Fruit fly (Drosophila melanogaster) whole organism, prepupa: ENCODE data around the gene CG10561.

Experiments used
- Blimp-1 ChIP-seq: fragments of 200-800 bp; sonication (Bioruptor generic); optimal IDR thresholded peaks from 3 replicates; lab custom pipeline; 2017; ENCODE audit warnings: missing biosample characterization, missing genetic modification characterization, mild to moderate bottlenecking, moderate library complexity, missing genetic modification reagents
- CG10669 ChIP-seq: fragments of 200-800 bp; sonication (Bioruptor generic); optimal IDR thresholded peaks from 3 replicates; lab custom pipeline; 2018; ENCODE audit warnings: missing biosample characterization, mild to moderate bottlenecking, missing genetic modification characterization, moderate library complexity
- CG11294 ChIP-seq: fragments of 200-800 bp; sonication (Bioruptor generic); IDR thresholded peaks from 2 replicates; pipeline ENCODE4 v1.3.6; 2022; ENCODE audit warnings: missing biosample characterization, missing genetic modification characterization
- CG11762 ChIP-seq: fragments of 200-800 bp; sonication (Bioruptor generic); optimal IDR thresholded peaks from 3 replicates; lab custom pipeline; 2016; ENCODE audit warnings: missing biosample characterization, missing genetic modification characterization; ENCODE audit not compliant: insufficient read depth
- CG11902 ChIP-seq: fragments of 200-800 bp; sonication (Bioruptor generic); optimal IDR thresholded peaks from 3 replicates; lab custom pipeline; 2016; ENCODE audit warnings: missing biosample characterization, missing genetic modification characterization
- CG1621 ChIP-seq: fragments of 200-800 bp; sonication (Bioruptor generic); optimal IDR thresholded peaks from 3 replicates; lab custom pipeline; 2018; ENCODE audit warnings: missing biosample characterization, mild to moderate bottlenecking, missing genetic modification characterization
- CG16779 ChIP-seq: fragments of 200-800 bp; sonication (Bioruptor generic); optimal IDR thresholded peaks from 3 replicates; lab custom pipeline; 2017; ENCODE audit warnings: missing biosample characterization, mild to moderate bottlenecking, missing genetic modification characterization
- CG3032 ChIP-seq: fragments of 200-800 bp; optimal IDR thresholded peaks from 2 replicates; lab custom pipeline; 2019; ENCODE audit warnings: missing biosample characterization, mild to moderate bottlenecking, missing genetic modification characterization, moderate library complexity
- CG31627 ChIP-seq: fragments of 200-800 bp; sonication (Bioruptor generic); optimal IDR thresholded peaks from 3 replicates; lab custom pipeline; 2016; ENCODE audit warnings: missing biosample characterization, missing genetic modification characterization
- CG32006 ChIP-seq: fragments of 200-800 bp; sonication (Bioruptor generic); optimal IDR thresholded peaks from 3 replicates; lab custom pipeline; 2017; ENCODE audit warnings: missing biosample characterization, mild to moderate bottlenecking, missing genetic modification characterization
- CG34406 ChIP-seq: fragments of 200-800 bp; sonication (Bioruptor generic); optimal IDR thresholded peaks from 3 replicates; lab custom pipeline; 2016; ENCODE audit warnings: missing biosample characterization, missing genetic modification characterization
- CG4318 ChIP-seq: fragments of 200-800 bp; sonication (Bioruptor generic); optimal IDR thresholded peaks from 3 replicates; lab custom pipeline; 2017; ENCODE audit warnings: missing biosample characterization, mild to moderate bottlenecking, missing genetic modification characterization
- CG6163 ChIP-seq: fragments of 200-800 bp; sonication (Bioruptor generic); IDR thresholded peaks from 3 replicates; pipeline ENCODE4 v1.3.6; 2022; ENCODE audit warnings: missing biosample characterization, missing genetic modification characterization
- CG6276 ChIP-seq: fragments of 200-800 bp; sonication (Bioruptor generic); optimal IDR thresholded peaks from 2 replicates; lab custom pipeline; 2017; ENCODE audit warnings: missing biosample characterization, mild to moderate bottlenecking, missing genetic modification characterization
- CG6792 ChIP-seq: fragments of 200-800 bp; sonication (Bioruptor generic); optimal IDR thresholded peaks from 3 replicates; lab custom pipeline; 2016; ENCODE audit warnings: missing biosample characterization, missing genetic modification characterization
- CG8119 ChIP-seq: fragments of 200-800 bp; sonication (Bioruptor generic); IDR thresholded peaks from 3 replicates; pipeline ENCODE4 v1.3.6; 2022; ENCODE audit warnings: missing biosample characterization, missing genetic modification characterization
- CG8319 ChIP-seq: fragments of 200-800 bp; sonication (Bioruptor generic); optimal IDR thresholded peaks from 3 replicates; lab custom pipeline; 2016; ENCODE audit warnings: missing biosample characterization, missing genetic modification characterization
- Eip75B ChIP-seq: fragments of 200-800 bp; sonication (Bioruptor generic); optimal IDR thresholded peaks from 3 replicates; lab custom pipeline; 2016; ENCODE audit warnings: missing biosample characterization, missing genetic modification characterization
- Eip78C ChIP-seq: fragments of 200-800 bp; sonication (Bioruptor generic); peaks from one replicate; lab custom pipeline; 2016; ENCODE audit warnings: missing biosample characterization, missing genetic modification characterization
- Eip93F ChIP-seq: fragments of 200-800 bp; sonication (Bioruptor generic); optimal IDR thresholded peaks from 2 replicates; lab custom pipeline; 2016; ENCODE audit warnings: missing biosample characterization, mild to moderate bottlenecking, missing genetic modification characterization
- Ets96B ChIP-seq: fragments of 200-800 bp; optimal IDR thresholded peaks from 2 replicates; lab custom pipeline; 2019; ENCODE audit warnings: missing biosample characterization, mild to moderate bottlenecking, missing genetic modification characterization, moderate library complexity
- Hr38 ChIP-seq: sonication (Bioruptor generic); optimal IDR thresholded peaks from 2 replicates; lab custom pipeline; 2016; ENCODE audit warnings: missing biosample characterization, missing genetic modification characterization
- Hr39 ChIP-seq: fragments of 200-800 bp; sonication (Bioruptor generic); optimal IDR thresholded peaks from 2 replicates; lab custom pipeline; 2016; ENCODE audit warnings: missing biosample characterization, missing genetic modification characterization
- Hr4 ChIP-seq: fragments of 200-800 bp; sonication (Bioruptor generic); optimal IDR thresholded peaks from 3 replicates; lab custom pipeline; 2016; ENCODE audit warnings: missing biosample characterization, missing genetic modification characterization
- Lpt ChIP-seq: fragments of 200-800 bp; sonication (Bioruptor generic); optimal IDR thresholded peaks from 3 replicates; lab custom pipeline; 2016; ENCODE audit warnings: missing biosample characterization, missing genetic modification characterization
- Met ChIP-seq: fragments of 200-800 bp; sonication (Bioruptor generic); optimal IDR thresholded peaks from 3 replicates; lab custom pipeline; 2016; ENCODE audit warnings: missing biosample characterization, missing genetic modification characterization
- Smox ChIP-seq: fragments of 200-800 bp; sonication (Bioruptor generic); optimal IDR thresholded peaks from 3 replicates; lab custom pipeline; 2016; ENCODE audit warnings: missing biosample characterization, missing genetic modification characterization
- Sox102F ChIP-seq: fragments of 200-800 bp; sonication (Bioruptor generic); optimal IDR thresholded peaks from 2 replicates; lab custom pipeline; 2016; ENCODE audit warnings: missing biosample characterization, mild to moderate bottlenecking, missing genetic modification characterization
- Sox14 ChIP-seq: fragments of 200-800 bp; sonication (Bioruptor generic); optimal IDR thresholded peaks from 3 replicates; lab custom pipeline; 2016; ENCODE audit warnings: missing biosample characterization, missing genetic modification characterization
- Sox15 ChIP-seq: fragments of 200-800 bp; sonication (Bioruptor generic); optimal IDR thresholded peaks from 3 replicates; lab custom pipeline; 2016; ENCODE audit warnings: missing biosample characterization, missing genetic modification characterization
- achi ChIP-seq: fragments of 200-800 bp; sonication (Bioruptor generic); optimal IDR thresholded peaks from 3 replicates; lab custom pipeline; 2016; ENCODE audit warnings: missing biosample characterization, missing genetic modification characterization
- dac ChIP-seq: fragments of 200-800 bp; sonication (Bioruptor generic); optimal IDR thresholded peaks from 2 replicates; lab custom pipeline; 2017; ENCODE audit warnings: missing biosample characterization, mild to moderate bottlenecking, missing genetic modification characterization
- dsx ChIP-seq: fragments of 200-800 bp; optimal IDR thresholded peaks from 3 replicates; lab custom pipeline; 2019; ENCODE audit warnings: missing biosample characterization, mild to moderate bottlenecking, missing genetic modification characterization, moderate library complexity; ENCODE audit not compliant: poor library complexity, severe bottlenecking
- eg ChIP-seq: fragments of 200-800 bp; sonication (Bioruptor generic); IDR thresholded peaks from 3 replicates; pipeline ENCODE4 v1.3.6; 2022; ENCODE audit warnings: missing biosample characterization, missing genetic modification characterization
- esn ChIP-seq: fragments of 200-800 bp; sonication (Bioruptor generic); optimal IDR thresholded peaks from 2 replicates; lab custom pipeline; 2016; ENCODE audit warnings: missing biosample characterization, mild to moderate bottlenecking, missing genetic modification characterization, moderate library complexity
- fd59A ChIP-seq: fragments of 200-800 bp; sonication (Bioruptor generic); optimal IDR thresholded peaks from 2 replicates; lab custom pipeline; 2017; ENCODE audit warnings: missing biosample characterization, mild to moderate bottlenecking, missing genetic modification characterization, missing genetic modification reagents
- fd85E ChIP-seq: fragments of 200-800 bp; sonication (Bioruptor generic); optimal IDR thresholded peaks from 3 replicates; lab custom pipeline; 2016; ENCODE audit warnings: missing biosample characterization, missing genetic modification characterization
- fkh ChIP-seq: fragments of 200-800 bp; sonication (Bioruptor generic); optimal IDR thresholded peaks from 3 replicates; lab custom pipeline; 2017; ENCODE audit warnings: missing biosample characterization, mild to moderate bottlenecking, missing genetic modification characterization, moderate library complexity
- lz ChIP-seq: fragments of 200-800 bp; sonication (Bioruptor generic); optimal IDR thresholded peaks from 3 replicates; lab custom pipeline; 2016; ENCODE audit warnings: missing biosample characterization, missing genetic modification characterization
- net ChIP-seq: fragments of 200-800 bp; sonication (Bioruptor generic); optimal IDR thresholded peaks from 3 replicates; lab custom pipeline; 2016; ENCODE audit warnings: missing biosample characterization, missing genetic modification characterization
- pdm3 ChIP-seq: fragments of 200-800 bp; sonication (Bioruptor generic); optimal IDR thresholded peaks from 3 replicates; lab custom pipeline; 2016; ENCODE audit warnings: missing biosample characterization, missing genetic modification characterization
- salr ChIP-seq, 2 experiments: fragments of 200-800 bp; sonication (Bioruptor generic); optimal IDR thresholded peaks; 3 replicates each; lab custom pipeline; 2016 to 2018; ENCODE audit warnings: missing biosample characterization in 2 of 2, missing genetic modification characterization in 2 of 2, mild to moderate bottlenecking in 1 of 2
- svp ChIP-seq: fragments of 200-800 bp; sonication (Bioruptor generic); peaks from one replicate; lab custom pipeline; 2016; ENCODE audit warnings: missing biosample characterization, missing genetic modification characterization
- topi ChIP-seq: fragments of 200-800 bp; sonication (Bioruptor generic); optimal IDR thresholded peaks from 3 replicates; lab custom pipeline; 2016; ENCODE audit warnings: missing biosample characterization, missing genetic modification characterization
- vri ChIP-seq: fragments of 200-800 bp; sonication (Bioruptor generic); optimal IDR thresholded peaks from 3 replicates; lab custom pipeline; 2016; ENCODE audit warnings: missing biosample characterization, mild to moderate bottlenecking, missing genetic modification characterization

CG10561 gene

DNA sequence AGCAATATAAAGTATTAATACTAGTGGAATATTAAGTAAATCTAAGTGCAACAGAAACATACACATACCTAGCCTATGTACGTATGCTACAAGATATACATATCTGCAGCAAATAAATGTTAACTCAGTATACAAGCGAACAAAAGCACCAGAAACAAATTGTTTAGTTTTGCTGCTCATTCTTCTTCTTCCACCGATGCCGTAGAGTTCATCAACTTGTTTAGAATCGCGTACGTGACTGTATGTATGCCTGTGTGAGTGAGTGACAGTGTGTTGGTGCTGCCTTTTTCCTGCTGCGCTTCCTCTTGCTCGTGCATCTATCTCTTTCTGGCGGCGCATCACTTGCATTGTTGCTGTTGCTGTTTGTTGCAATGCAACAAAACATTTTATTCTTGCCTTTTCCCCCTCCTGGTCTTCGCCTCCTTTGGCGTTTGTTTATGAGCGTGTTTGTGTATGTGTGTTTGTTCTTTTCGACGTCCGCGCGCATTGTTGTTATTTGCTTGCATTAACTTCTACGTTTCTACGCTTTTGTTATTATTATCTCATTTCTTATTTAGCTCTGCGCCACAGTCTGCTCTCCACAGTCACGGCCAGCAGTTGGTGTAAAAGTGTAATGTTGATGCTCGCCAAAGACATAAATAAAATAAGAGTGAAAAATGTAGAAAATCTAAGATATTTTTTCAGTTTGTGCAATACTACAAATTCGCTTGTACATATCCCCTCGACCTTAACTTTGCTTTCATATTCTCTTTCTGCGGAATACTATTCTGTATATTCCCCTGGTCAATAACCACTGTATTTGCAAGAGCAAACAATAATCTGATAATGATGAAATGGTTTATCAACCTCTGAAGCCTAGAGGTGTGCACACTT lies 44.7 kb downstream of the CG10561 start (continued):
- TF ChIP-seq topi (GFP tag; lab: Kevin White, UChicago), result peak; percentile 63
- peak; percentile 15 for TF ChIP-seq CG3032 (tag; lab: Kevin White, UChicago)
- TF ChIP-seq Hr39 (GFP tag; lab: Kevin White, UChicago), result peak; percentile 67
- no peak; the same call in 1 of the 2 replicates for TF ChIP-seq CG11294 (GFP tag; lab: Robert Waterston, UW)
- TF ChIP-seq CG34406 (GFP tag; lab: Kevin White, UChicago), result peak; percentile 49
- TF ChIP-seq pdm3 (GFP tag; lab: Kevin White, UChicago), result peak; percentile 68
- peak; percentile 70 for TF ChIP-seq Sox102F (GFP tag; lab: Kevin White, UChicago)
- peak; percentile 65 for TF ChIP-seq Met (GFP tag; lab: Kevin White, UChicago)
- TF ChIP-seq fd59A, result no peak
- peak; percentile 71 for TF ChIP-seq esn (GFP tag; lab: Kevin White, UChicago)
- peak; percentile 8 for TF ChIP-seq Eip75B (GFP tag; lab: Kevin White, UChicago)
- peak; percentile 42 for TF ChIP-seq net
- TF ChIP-seq fkh, result peak; percentile 72
- TF ChIP-seq Hr4, result peak; percentile 80
- peak; percentile 55 for TF ChIP-seq CG8319
- peak; percentile 46; the same call in 1 of the 3 replicates for TF ChIP-seq eg (GFP tag; lab: Robert Waterston, UW)
- peak; percentile 72 for TF ChIP-seq lz
- TF ChIP-seq fd85E (GFP tag; lab: Kevin White, UChicago), result no peak
- TF ChIP-seq CG6163 (GFP tag; lab: Robert Waterston, UW), result peak; percentile 30; the same call in 1 of the 3 replicates
- no peak for TF ChIP-seq Blimp-1 (GFP tag; lab: Kevin White, UChicago)
- TF ChIP-seq CG32006 (GFP tag; lab: Kevin White, UChicago), result peak; percentile 75
- TF ChIP-seq dsx (GFP tag; lab: Kevin White, UChicago), result peak; percentile 43
- TF ChIP-seq salr (GFP tag; optimal IDR thresholded peaks at IDR 0.05; lab: Kevin White, UChicago), result peak in 1 of 2 experiments; percentile 42
- TF ChIP-seq Lpt, result no peak
- TF ChIP-seq CG11762 (GFP tag; lab: Kevin White, UChicago), result peak; percentile 37
- TF ChIP-seq vri (GFP tag; lab: Kevin White, UChicago), result peak; percentile 86
- no peak for TF ChIP-seq CG16779
- TF ChIP-seq CG10669 (GFP tag; lab: Kevin White, UChicago), result peak; percentile 31
- TF ChIP-seq CG6792 (GFP tag; lab: Kevin White, UChicago), result peak; percentile 45

DNA sequence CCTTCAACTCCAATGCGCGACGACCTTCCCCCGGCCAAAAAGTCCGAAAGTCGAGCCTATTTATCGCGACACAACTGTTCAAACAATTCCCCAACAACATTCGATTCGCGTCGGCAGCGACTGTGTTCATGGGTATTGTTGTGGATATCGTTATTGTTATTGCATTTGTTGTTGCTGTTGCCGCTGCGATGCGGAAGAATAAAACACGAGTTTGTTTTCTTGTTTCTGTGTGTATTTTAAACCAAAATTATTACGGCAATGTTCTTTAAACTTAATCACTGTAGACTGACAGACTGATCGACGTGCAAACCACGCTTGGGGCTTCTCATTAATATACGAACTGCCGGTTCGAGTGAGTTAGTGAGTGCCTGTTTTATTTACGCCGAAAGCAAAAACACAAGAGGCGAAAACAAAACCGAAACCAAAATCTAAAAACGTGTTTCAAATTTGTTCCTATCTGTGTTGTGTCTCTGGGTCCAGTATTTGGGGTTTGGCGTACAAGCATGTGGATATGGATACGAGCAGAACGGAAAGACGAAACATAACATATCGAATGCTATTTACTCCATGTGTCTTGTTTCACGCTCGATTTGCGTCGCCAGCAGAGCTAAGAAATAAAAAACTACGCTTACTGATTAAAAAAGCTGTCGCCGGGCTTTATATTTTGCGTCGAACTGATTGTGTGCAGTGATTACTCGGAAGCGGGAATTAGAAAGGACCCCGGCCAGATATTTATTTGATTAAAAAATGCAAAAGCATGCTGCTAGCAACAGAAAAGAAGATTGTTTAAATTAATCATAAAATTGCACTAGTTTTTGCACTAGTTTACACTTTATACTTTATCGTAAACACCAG lies 45.6 kb downstream of the CG10561 start:
- TF ChIP-seq CG1621 (tag; lab: Kevin White, UChicago) (no peak), salr (GFP tag; optimal IDR thresholded peaks at IDR 0.05; lab: Kevin White, UChicago) (peak in 1 of 2 experiments; percentile 25), CG6276 (no peak), CG8119 (no peak), CG10669 (GFP tag; lab: Kevin White, UChicago) (no peak), svp (GFP tag; lab: Kevin White, UChicago) (no peak), CG4318 (GFP tag; lab: Kevin White, UChicago) (no peak), Ets96B (tag; lab: Kevin White, UChicago) (no peak), Eip78C (GFP tag; lab: Kevin White, UChicago) (peak; percentile 33), CG32006 (GFP tag; lab: Kevin White, UChicago) (peak; percentile 35), Hr38 (GFP tag; lab: Kevin White, UChicago) (no peak), CG11902 (no peak), Smox (no peak), CG6792 (GFP tag; lab: Kevin White, UChicago) (no peak), achi (GFP tag; lab: Kevin White, UChicago) (no peak), CG8319 (no peak), Hr39 (GFP tag; lab: Kevin White, UChicago) (peak; percentile 32), fkh (peak; percentile 25), Sox14 (GFP tag; lab: Kevin White, UChicago) (no peak), Eip93F (GFP tag; lab: Kevin White, UChicago) (no peak), dac (GFP tag; lab: Kevin White, UChicago) (no peak), vri (GFP tag; lab: Kevin White, UChicago) (peak; percentile 45), CG31627 (GFP tag; lab: Kevin White, UChicago) (no peak), lz (peak; percentile 23), Met (GFP tag; lab: Kevin White, UChicago) (no peak), Sox15 (GFP tag; lab: Kevin White, UChicago) (no peak), Lpt (no peak), esn (GFP tag; lab: Kevin White, UChicago) (peak; percentile 2), dsx (GFP tag; lab: Kevin White, UChicago) (no peak)
